Fruit fly (Drosophila melanogaster) Kc167 (cell line): ENCODE results near the gene Ns4.

Experiments used
- Myc ChIP-seq: fragments of >200 bp; optimal IDR thresholded peaks from 2 replicates; lab custom pipeline; 2017; ENCODE audit warnings: missing external identifiers
- Sin3A ChIP-seq: fragments of >200 bp; optimal IDR thresholded peaks from 2 replicates; lab custom pipeline; 2018; ENCODE audit warnings: missing external identifiers
- h ChIP-seq: fragments of >200 bp; optimal IDR thresholded peaks from 3 replicates; lab custom pipeline; 2018; ENCODE audit warnings: missing external identifiers
- psq ChIP-seq: fragments of >200 bp; optimal IDR thresholded peaks from 2 replicates; lab custom pipeline; 2017; ENCODE audit warnings: missing external identifiers
- ttk ChIP-seq: sonication (Bioruptor generic); optimal IDR thresholded peaks from 2 replicates; lab custom pipeline; 2017; ENCODE audit warnings: missing external identifiers

DNA sequence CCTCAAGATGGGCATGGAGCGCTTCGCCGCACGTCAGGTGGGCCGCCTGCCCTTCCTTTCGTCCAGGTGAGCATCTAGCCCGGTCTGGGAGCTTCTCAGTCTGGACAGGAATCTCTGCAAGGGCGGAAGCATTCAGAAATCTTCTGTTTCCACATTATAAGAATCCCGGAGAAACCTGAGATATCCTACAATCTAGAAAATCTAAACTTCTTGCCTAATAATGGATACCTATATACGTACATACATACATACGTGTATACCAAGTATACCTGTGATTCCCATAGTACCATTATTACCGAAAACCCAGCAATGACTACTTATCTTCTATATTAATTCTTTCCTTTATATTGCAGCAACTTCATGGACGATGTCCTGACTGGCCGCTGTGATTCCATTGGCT, 35.8 kb downstream of the Ns4 start:
- peak; percentile 98 for TF ChIP-seq ttk
- no peak for TF ChIP-seq psq (lab: Kevin White, UChicago)
- TF ChIP-seq Myc (lab: Kevin White, UChicago), result no peak
- TF ChIP-seq Sin3A (lab: Kevin White, UChicago), result no peak
- no peak for TF ChIP-seq h (lab: Kevin White, UChicago)
